Worm (Caenorhabditis elegans): ENCODE measurements around the gene arf-6.
A peak's percentile ranks its signal among the peaks of the same experiment; 100 is the strongest.

arf-6 gene

DNA sequence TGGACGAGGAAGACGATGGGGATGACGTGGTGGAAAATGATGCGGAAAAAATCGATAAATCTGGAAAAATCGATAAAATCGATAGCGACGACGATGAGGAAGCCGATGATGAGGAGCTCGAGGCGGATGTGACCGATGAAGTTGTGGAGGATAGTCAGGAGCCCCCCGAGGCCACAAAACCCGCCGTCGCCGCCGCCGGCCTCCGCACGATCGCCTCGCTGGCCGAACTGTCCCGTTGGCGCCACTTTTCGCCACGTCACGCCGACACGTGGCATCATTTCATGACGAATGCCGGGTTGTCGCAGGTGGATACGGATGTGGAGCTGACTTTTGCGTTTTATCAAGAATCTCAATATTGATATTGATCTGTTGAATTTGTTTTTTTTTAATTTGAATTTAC lies 15.5 kb downstream of the arf-6 start:
- no peak for TF ChIP-seq ZK546.5 (tag; optimal IDR thresholded peaks at IDR 0.05)

DNA sequence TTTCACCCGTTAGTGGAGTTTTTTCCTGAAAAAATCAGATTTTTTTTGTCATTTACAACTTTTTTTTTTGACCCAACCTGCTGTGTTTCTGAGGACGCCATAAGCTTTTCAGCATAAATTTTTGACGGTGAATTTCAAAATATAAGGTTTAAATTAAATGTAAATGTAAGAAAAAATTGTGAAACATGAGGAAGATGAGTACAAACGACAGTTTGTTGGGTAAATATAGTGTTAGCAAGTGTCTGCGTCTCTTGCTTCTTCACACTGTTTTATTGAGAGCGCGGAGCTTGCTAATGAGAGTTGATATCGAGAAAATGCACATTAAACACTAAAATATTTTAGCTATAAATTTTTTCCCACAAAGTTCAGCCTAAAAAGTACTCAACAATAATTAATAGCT lies 23.5 kb downstream of the arf-6 start, which contains the start of gene rom-3:
rom-3 (minus strand) TSS at position 101 of the 400 bp plus-strand sequence.
- no peak for TF ChIP-seq lin-13 (GFP tag; optimal IDR thresholded peaks at IDR 0.05)
- no peak for TF ChIP-seq ztf-11 (tag; optimal IDR thresholded peaks at IDR 0.05)
- TF ChIP-seq nhr-23 (tag; optimal IDR thresholded peaks at IDR 0.05): no peak
- no peak for TF ChIP-seq ZK546.5 (tag; optimal IDR thresholded peaks at IDR 0.05)
- no peak for TF ChIP-seq nhr-6 (tag; optimal IDR thresholded peaks at IDR 0.05)
- TF ChIP-seq unc-39 (tag; optimal IDR thresholded peaks at IDR 0.05): no peak
- no peak for TF ChIP-seq blmp-1 (tag; optimal IDR thresholded peaks at IDR 0.05; ENCODE audit: insufficient read depth)
- no peak for TF ChIP-seq nhr-129 (tag; optimal IDR thresholded peaks at IDR 0.05)
- TF ChIP-seq alr-1 (tag; optimal IDR thresholded peaks at IDR 0.05): no peak

DNA sequence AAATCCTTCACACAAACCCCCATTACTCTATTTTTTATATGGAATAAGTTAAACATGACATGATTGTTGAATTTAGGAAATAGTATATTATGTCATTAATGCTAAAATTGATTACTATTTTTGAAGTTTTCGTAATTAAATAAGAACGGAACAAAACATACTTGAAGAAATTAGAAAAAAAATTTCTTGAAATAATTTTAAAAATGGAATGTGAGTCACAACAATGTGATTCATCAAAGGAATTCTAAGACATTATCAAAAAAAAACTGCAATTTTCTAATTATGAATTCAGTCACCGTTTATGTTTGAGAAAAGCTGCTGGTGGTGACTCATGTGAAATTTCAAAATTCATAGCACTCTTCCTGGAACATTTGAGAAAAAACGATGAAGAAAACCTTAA lies 41.5 kb downstream of the arf-6 start, which contains the start of gene nccd-1:
nccd-1 (plus strand) TSS at position 301 of the 400 bp plus-strand sequence.
- TF ChIP-seq sma-9 (GFP tag; optimal IDR thresholded peaks at IDR 0.05) (no peak), sma-9 (tag; optimal IDR thresholded peaks at IDR 0.05) (no peak), fos-1 (tag; optimal IDR thresholded peaks at IDR 0.05) (no peak), nhr-6 (tag; optimal IDR thresholded peaks at IDR 0.05) (no peak), nhr-11 (tag; optimal IDR thresholded peaks at IDR 0.05) (no peak), F13H6.1 (tag; optimal IDR thresholded peaks at IDR 0.05) (no peak), mbf-1 (tag; optimal IDR thresholded peaks at IDR 0.05) (no peak), mdl-1 (tag; optimal IDR thresholded peaks at IDR 0.05) (no peak), alr-1 (tag; optimal IDR thresholded peaks at IDR 0.05) (no peak), ztf-11 (tag; optimal IDR thresholded peaks at IDR 0.05) (no peak), zag-1 (tag; optimal IDR thresholded peaks at IDR 0.05) (no peak), lin-39 (tag; optimal IDR thresholded peaks at IDR 0.05) (no peak)

DNA sequence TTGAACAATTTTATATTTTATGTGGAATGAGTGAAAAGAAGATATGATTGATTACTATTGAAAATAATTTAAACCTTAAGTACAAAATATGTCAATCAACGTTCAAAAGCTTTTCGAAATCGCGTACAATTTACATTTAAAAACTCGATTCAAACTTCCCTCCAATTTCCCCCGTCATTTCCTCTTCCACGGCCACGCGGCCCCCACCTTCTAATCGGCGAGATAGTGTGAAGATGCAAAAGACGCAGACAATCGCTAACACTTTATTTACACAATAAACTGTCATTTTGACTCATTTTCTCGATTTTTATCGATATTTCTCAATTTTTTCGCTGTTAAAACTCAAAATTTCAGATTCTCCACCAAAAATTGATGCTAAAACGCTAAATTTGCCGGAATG lies 48.5 kb downstream of the arf-6 start, which contains the start of gene rom-4:
rom-4 (plus strand) TSS at position 398 of the 400 bp plus-strand sequence.
- TF ChIP-seq alr-1 (tag; optimal IDR thresholded peaks at IDR 0.05): no peak
- TF ChIP-seq gmeb-1 (tag; optimal IDR thresholded peaks at IDR 0.05): peak; percentile 95
- no peak for TF ChIP-seq nhr-23 (tag; optimal IDR thresholded peaks at IDR 0.05)
- TF ChIP-seq F13H6.1 (tag; optimal IDR thresholded peaks at IDR 0.05): peak; percentile 66
- peak; percentile 9 for TF ChIP-seq lin-11 (tag; optimal IDR thresholded peaks at IDR 0.05)
- no peak for TF ChIP-seq ceh-82 (tag; optimal IDR thresholded peaks at IDR 0.05)
- TF ChIP-seq lsy-2 (tag; optimal IDR thresholded peaks at IDR 0.05): peak; percentile 45 to 76
- no peak for TF ChIP-seq snpc-4 (tag; optimal IDR thresholded peaks at IDR 0.05)
- no peak for TF ChIP-seq elt-3 (tag; optimal IDR thresholded peaks at IDR 0.05)
- TF ChIP-seq R02D3.7 (tag; optimal IDR thresholded peaks at IDR 0.05): no peak
- TF ChIP-seq unc-39 (tag; optimal IDR thresholded peaks at IDR 0.05): no peak
- no peak for TF ChIP-seq ZK546.5 (tag; optimal IDR thresholded peaks at IDR 0.05)
- TF ChIP-seq nhr-21 (tag; optimal IDR thresholded peaks at IDR 0.05): peak; percentile 32
- TF ChIP-seq blmp-1 (tag; optimal IDR thresholded peaks at IDR 0.05; ENCODE audit: insufficient read depth): no peak
- no peak for TF ChIP-seq unc-62 (GFP tag; optimal IDR thresholded peaks at IDR 0.05)
- TF ChIP-seq ceh-16 (tag; optimal IDR thresholded peaks at IDR 0.05): no peak
- no peak for TF ChIP-seq nhr-77 (tag; optimal IDR thresholded peaks at IDR 0.05)
- TF ChIP-seq nhr-6 (tag; optimal IDR thresholded peaks at IDR 0.05): no peak
- TF ChIP-seq peb-1 (tag; optimal IDR thresholded peaks at IDR 0.05): no peak
- no peak for TF ChIP-seq zag-1 (tag; optimal IDR thresholded peaks at IDR 0.05)
- TF ChIP-seq unc-55 (GFP tag; optimal IDR thresholded peaks at IDR 0.05): peak; percentile 68
- TF ChIP-seq lin-39 (tag; optimal IDR thresholded peaks at IDR 0.05): no peak
- TF ChIP-seq nhr-237 (tag; optimal IDR thresholded peaks at IDR 0.05): no peak
- TF ChIP-seq crh-2 (tag; optimal IDR thresholded peaks at IDR 0.05): peak; percentile 22
- TF ChIP-seq nhr-129 (tag; optimal IDR thresholded peaks at IDR 0.05): no peak
- TF ChIP-seq nhr-10 (tag; optimal IDR thresholded peaks at IDR 0.05): no peak
- TF ChIP-seq nhr-12 (tag; optimal IDR thresholded peaks at IDR 0.05): no peak
- TF ChIP-seq mab-5 (tag; optimal IDR thresholded peaks at IDR 0.05): peak; percentile 9
- peak; percentile 79 for TF ChIP-seq C34F6.9 (tag; optimal IDR thresholded peaks at IDR 0.05)
- no peak for TF ChIP-seq dmd-4 (tag; optimal IDR thresholded peaks at IDR 0.05)
- TF ChIP-seq ztf-1 (GFP tag; conservative IDR thresholded peaks at IDR 0.05): no peak
- peak; percentile 75 for TF ChIP-seq sma-3 (GFP tag; optimal IDR thresholded peaks at IDR 0.05)
- TF ChIP-seq lin-13 (GFP tag; optimal IDR thresholded peaks at IDR 0.05): peak; percentile 48
- TF ChIP-seq elt-1 (tag; optimal IDR thresholded peaks at IDR 0.05): no peak
- TF ChIP-seq nhr-25 (tag; optimal IDR thresholded peaks at IDR 0.05): peak; percentile 44
- TF ChIP-seq fos-1 (tag; optimal IDR thresholded peaks at IDR 0.05): peak; percentile 66
- no peak for TF ChIP-seq sma-9 (GFP tag; optimal IDR thresholded peaks at IDR 0.05)
- TF ChIP-seq sma-9 (tag; optimal IDR thresholded peaks at IDR 0.05): no peak
- TF ChIP-seq nhr-11 (tag; optimal IDR thresholded peaks at IDR 0.05): no peak
- no peak for TF ChIP-seq ztf-4 (tag; optimal IDR thresholded peaks at IDR 0.05)
- TF ChIP-seq mdl-1 (tag; optimal IDR thresholded peaks at IDR 0.05): no peak
- no peak for TF ChIP-seq Y55F3AM.14 (GFP tag; optimal IDR thresholded peaks at IDR 0.05)
- TF ChIP-seq ama-1 (optimal IDR thresholded peaks at IDR 0.05): no peak
- TF ChIP-seq mbf-1 (tag; optimal IDR thresholded peaks at IDR 0.05): no peak
- no peak for TF ChIP-seq skn-1 (tag; optimal IDR thresholded peaks at IDR 0.05)
